Fruit fly (Drosophila melanogaster): ENCODE data around the gene CG2444.
A peak's percentile ranks its signal among the peaks of the same experiment; 100 is the strongest.

- no peak for TF ChIP-seq CG10348 (GFP tag; IDR thresholded peaks at IDR 0.05)
- peak; percentile 62 for TF ChIP-seq CG8301 (tag; optimal IDR thresholded peaks at IDR 0.05)
- TF ChIP-seq CG9948 (tag; optimal IDR thresholded peaks at IDR 0.05), result peak; percentile 75
- no peak for TF ChIP-seq CG12605 (GFP tag; IDR thresholded peaks at IDR 0.05)
- no peak for TF ChIP-seq fd96Ca (GFP tag; IDR thresholded peaks at IDR 0.05)
- TF ChIP-seq Ets98B (GFP tag; IDR thresholded peaks at IDR 0.05), result peak; percentile 34; the same call in 1 of the 2 replicates
- TF ChIP-seq gl (tag; optimal IDR thresholded peaks at IDR 0.05), result no peak
- no peak for TF ChIP-seq rn (GFP tag; IDR thresholded peaks at IDR 0.05)
- peak; percentile 23 for TF ChIP-seq Snoo (tag; optimal IDR thresholded peaks at IDR 0.05)
- TF ChIP-seq CG4496 (GFP tag; IDR thresholded peaks at IDR 0.05), result peak; percentile 54; the same call in 1 of the 3 replicates
- peak; percentile 64 for TF ChIP-seq CG17806 (tag; optimal IDR thresholded peaks at IDR 0.05)
Measured at dm6 chrX:11658181-11658842, 46.8 kb downstream of the CG2444 start.

All from whole organism, pupa.